Worm (Caenorhabditis elegans) whole organism, L3 larva: ENCODE data around the gene cpna-2.

ENCODE experiments used
- elt-1 ChIP-seq: fragments of 150-350 bp; optimal IDR thresholded peaks from 2 replicates; lab custom pipeline; 2014; ENCODE audit warnings: missing biosample characterization, missing genetic modification characterization
- elt-2 ChIP-seq: sonication (generic microtip); optimal IDR thresholded peaks from 2 replicates; lab custom pipeline; 2016; ENCODE audit warnings: missing genetic modification reagents, mild to moderate bottlenecking, missing genetic modification characterization, missing compliant biosample characterization
- elt-3 ChIP-seq, 3 experiments: fragments of 150-350 bp in 1 of 3; sonication (generic microtip) in 2 of 3; optimal IDR thresholded peaks; 2 replicates in 2 of 3; 4 replicates in 1 of 3; lab custom pipeline; 2014 to 2017; ENCODE audit warnings: missing biosample characterization in 3 of 3, missing genetic modification characterization in 3 of 3
- fkh-10 ChIP-seq: sonication (generic microtip); optimal IDR thresholded peaks from 2 replicates; lab custom pipeline; 2017; ENCODE audit warnings: missing biosample characterization, missing genetic modification reagents, missing genetic modification characterization
- nhr-11 ChIP-seq: fragments of 150-350 bp; optimal IDR thresholded peaks from 2 replicates; lab custom pipeline; 2014; ENCODE audit warnings: missing biosample characterization, missing genetic modification characterization
- skn-1 ChIP-seq: fragments of 150-350 bp; optimal IDR thresholded peaks from 2 replicates; lab custom pipeline; 2014; ENCODE audit warnings: missing biosample characterization, missing genetic modification characterization
- tbx-2 ChIP-seq: sonication (generic microtip); optimal IDR thresholded peaks from 2 replicates; lab custom pipeline; 2016; ENCODE audit warnings: mild to moderate bottlenecking, missing genetic modification characterization, missing compliant biosample characterization
- unc-39 ChIP-seq: sonication (generic microtip); optimal IDR thresholded peaks from 4 replicates; lab custom pipeline; 2017; ENCODE audit warnings: missing biosample characterization, missing genetic modification characterization
- ztf-11 ChIP-seq: fragments of 150-350 bp; optimal IDR thresholded peaks from 2 replicates; lab custom pipeline; 2014; ENCODE audit warnings: missing biosample characterization, missing genetic modification characterization

- no peak for TF ChIP-seq unc-39 (tag; lab: Kevin White, UChicago)
- no peak for TF ChIP-seq elt-3 (tag; optimal IDR thresholded peaks at IDR 0.05; lab: Kevin White, UChicago)
- no peak for TF ChIP-seq fkh-10
- TF ChIP-seq nhr-11 (tag; lab: Kevin White, UChicago), result no peak
- no peak for TF ChIP-seq tbx-2
- no peak for TF ChIP-seq skn-1 (tag; lab: Kevin White, UChicago)
- no peak for TF ChIP-seq ztf-11
- TF ChIP-seq elt-2 (tag; lab: Kevin White, UChicago), result peak; percentile 78
- TF ChIP-seq elt-1 (tag; lab: Kevin White, UChicago), result no peak
Observed at ce11 chrII:7758397-7759135, 33.9 kb downstream of the cpna-2 start, which contains the start of gene B0228.7.
